Fruit fly (Drosophila melanogaster) whole organism, prepupa: Measurements from ENCODE around the gene slow.
A peak's percentile ranks its signal among the peaks of the same experiment; 100 is the strongest.

ENCODE experiments used
- Blimp-1 ChIP-seq: fragments of 200-800 bp; sonication (Bioruptor generic); optimal IDR thresholded peaks from 3 replicates; lab custom pipeline; 2017; ENCODE audit warnings: missing biosample characterization, missing genetic modification characterization, mild to moderate bottlenecking, moderate library complexity, missing genetic modification reagents
- CG10631 ChIP-seq: fragments of 200-800 bp; sonication (Bioruptor generic); optimal IDR thresholded peaks from 2 replicates; lab custom pipeline; 2016; ENCODE audit warnings: missing biosample characterization, missing genetic modification characterization
- CG10669 ChIP-seq: fragments of 200-800 bp; sonication (Bioruptor generic); optimal IDR thresholded peaks from 3 replicates; lab custom pipeline; 2018; ENCODE audit warnings: missing biosample characterization, mild to moderate bottlenecking, missing genetic modification characterization, moderate library complexity
- CG11902 ChIP-seq: fragments of 200-800 bp; sonication (Bioruptor generic); optimal IDR thresholded peaks from 3 replicates; lab custom pipeline; 2016; ENCODE audit warnings: missing biosample characterization, missing genetic modification characterization
- CG3032 ChIP-seq: fragments of 200-800 bp; optimal IDR thresholded peaks from 2 replicates; lab custom pipeline; 2019; ENCODE audit warnings: missing biosample characterization, mild to moderate bottlenecking, missing genetic modification characterization, moderate library complexity
- CG31627 ChIP-seq: fragments of 200-800 bp; sonication (Bioruptor generic); optimal IDR thresholded peaks from 3 replicates; lab custom pipeline; 2016; ENCODE audit warnings: missing biosample characterization, missing genetic modification characterization
- CG3919 ChIP-seq: fragments of 200-800 bp; sonication (Bioruptor generic); optimal IDR thresholded peaks from 3 replicates; lab custom pipeline; 2016; ENCODE audit warnings: missing biosample characterization, missing genetic modification characterization
- CG6276 ChIP-seq: fragments of 200-800 bp; sonication (Bioruptor generic); optimal IDR thresholded peaks from 2 replicates; lab custom pipeline; 2017; ENCODE audit warnings: missing biosample characterization, mild to moderate bottlenecking, missing genetic modification characterization
- CG6792 ChIP-seq: fragments of 200-800 bp; sonication (Bioruptor generic); optimal IDR thresholded peaks from 3 replicates; lab custom pipeline; 2016; ENCODE audit warnings: missing biosample characterization, missing genetic modification characterization
- CG6854 ChIP-seq: fragments of 200-800 bp; sonication (Bioruptor generic); optimal IDR thresholded peaks from 2 replicates; lab custom pipeline; 2017; ENCODE audit warnings: missing biosample characterization, mild to moderate bottlenecking, missing genetic modification characterization
- CG8119 ChIP-seq: fragments of 200-800 bp; sonication (Bioruptor generic); IDR thresholded peaks from 3 replicates; pipeline ENCODE4 v1.3.6; 2022; ENCODE audit warnings: missing biosample characterization, missing genetic modification characterization
- Eip75B ChIP-seq: fragments of 200-800 bp; sonication (Bioruptor generic); optimal IDR thresholded peaks from 3 replicates; lab custom pipeline; 2016; ENCODE audit warnings: missing biosample characterization, missing genetic modification characterization
- Eip78C ChIP-seq: fragments of 200-800 bp; sonication (Bioruptor generic); peaks from one replicate; lab custom pipeline; 2016; ENCODE audit warnings: missing biosample characterization, missing genetic modification characterization
- Eip93F ChIP-seq: fragments of 200-800 bp; sonication (Bioruptor generic); optimal IDR thresholded peaks from 2 replicates; lab custom pipeline; 2016; ENCODE audit warnings: missing biosample characterization, mild to moderate bottlenecking, missing genetic modification characterization
- Ets96B ChIP-seq: fragments of 200-800 bp; optimal IDR thresholded peaks from 2 replicates; lab custom pipeline; 2019; ENCODE audit warnings: missing biosample characterization, mild to moderate bottlenecking, missing genetic modification characterization, moderate library complexity
- Gug ChIP-seq: fragments of 200-800 bp; sonication (Bioruptor generic); IDR thresholded peaks from 2 replicates; pipeline ENCODE4 v1.3.6; 2022; ENCODE audit warnings: missing biosample characterization, missing genetic modification characterization
- Hr4 ChIP-seq: fragments of 200-800 bp; sonication (Bioruptor generic); optimal IDR thresholded peaks from 3 replicates; lab custom pipeline; 2016; ENCODE audit warnings: missing biosample characterization, missing genetic modification characterization
- Lpt ChIP-seq: fragments of 200-800 bp; sonication (Bioruptor generic); optimal IDR thresholded peaks from 3 replicates; lab custom pipeline; 2016; ENCODE audit warnings: missing biosample characterization, missing genetic modification characterization
- Met ChIP-seq: fragments of 200-800 bp; sonication (Bioruptor generic); optimal IDR thresholded peaks from 3 replicates; lab custom pipeline; 2016; ENCODE audit warnings: missing biosample characterization, missing genetic modification characterization
- OdsH ChIP-seq: fragments of 200-800 bp; sonication (Bioruptor generic); optimal IDR thresholded peaks from 3 replicates; lab custom pipeline; 2016; ENCODE audit warnings: missing biosample characterization, missing genetic modification characterization
- Smox ChIP-seq: fragments of 200-800 bp; sonication (Bioruptor generic); optimal IDR thresholded peaks from 3 replicates; lab custom pipeline; 2016; ENCODE audit warnings: missing biosample characterization, missing genetic modification characterization
- dac ChIP-seq: fragments of 200-800 bp; sonication (Bioruptor generic); optimal IDR thresholded peaks from 2 replicates; lab custom pipeline; 2017; ENCODE audit warnings: missing biosample characterization, mild to moderate bottlenecking, missing genetic modification characterization
- esn ChIP-seq: fragments of 200-800 bp; sonication (Bioruptor generic); optimal IDR thresholded peaks from 2 replicates; lab custom pipeline; 2016; ENCODE audit warnings: missing biosample characterization, mild to moderate bottlenecking, missing genetic modification characterization, moderate library complexity
- fkh ChIP-seq: fragments of 200-800 bp; sonication (Bioruptor generic); optimal IDR thresholded peaks from 3 replicates; lab custom pipeline; 2017; ENCODE audit warnings: missing biosample characterization, mild to moderate bottlenecking, missing genetic modification characterization, moderate library complexity
- net ChIP-seq: fragments of 200-800 bp; sonication (Bioruptor generic); optimal IDR thresholded peaks from 3 replicates; lab custom pipeline; 2016; ENCODE audit warnings: missing biosample characterization, missing genetic modification characterization
- pdm3 ChIP-seq: fragments of 200-800 bp; sonication (Bioruptor generic); optimal IDR thresholded peaks from 3 replicates; lab custom pipeline; 2016; ENCODE audit warnings: missing biosample characterization, missing genetic modification characterization
- salr ChIP-seq, 2 experiments: fragments of 200-800 bp; sonication (Bioruptor generic); optimal IDR thresholded peaks; 3 replicates each; lab custom pipeline; 2016 to 2018; ENCODE audit warnings: missing biosample characterization in 2 of 2, missing genetic modification characterization in 2 of 2, mild to moderate bottlenecking in 1 of 2
- spab ChIP-seq: fragments of 200-800 bp; sonication (Bioruptor generic); optimal IDR thresholded peaks from 2 replicates; lab custom pipeline; 2017; ENCODE audit warnings: missing biosample characterization, mild to moderate bottlenecking, missing genetic modification characterization, missing genetic modification reagents
- ss ChIP-seq, 2 experiments: fragments of 200-800 bp; sonication (Bioruptor generic); optimal IDR thresholded peaks; 2 replicates in 1 of 2; 3 replicates in 1 of 2; lab custom pipeline; 2017 to 2018; ENCODE audit warnings: mild to moderate bottlenecking in 2 of 2, missing biosample characterization in 2 of 2, missing genetic modification characterization in 2 of 2, moderate library complexity in 1 of 2
- svp ChIP-seq: fragments of 200-800 bp; sonication (Bioruptor generic); peaks from one replicate; lab custom pipeline; 2016; ENCODE audit warnings: missing biosample characterization, missing genetic modification characterization
- vri ChIP-seq: fragments of 200-800 bp; sonication (Bioruptor generic); optimal IDR thresholded peaks from 3 replicates; lab custom pipeline; 2016; ENCODE audit warnings: missing biosample characterization, mild to moderate bottlenecking, missing genetic modification characterization

The slow gene

dm6 chr3L:4440153-4440552 is 55.9 kb downstream of the slow start:
- TF ChIP-seq Lpt, result no peak
- no peak for TF ChIP-seq CG10669 (GFP tag; lab: Kevin White, UChicago)
- no peak for TF ChIP-seq Met (GFP tag; lab: Kevin White, UChicago)
- no peak for TF ChIP-seq svp (GFP tag; lab: Kevin White, UChicago)
- no peak for TF ChIP-seq CG31627 (GFP tag; lab: Kevin White, UChicago)
- TF ChIP-seq pdm3 (GFP tag; lab: Kevin White, UChicago), result no peak
- TF ChIP-seq vri (GFP tag; lab: Kevin White, UChicago), result no peak
- TF ChIP-seq Smox (GFP tag; lab: Kevin White, UChicago), result no peak
- TF ChIP-seq CG6276 (GFP tag; lab: Kevin White, UChicago), result no peak
- TF ChIP-seq Gug (GFP tag; lab: Robert Waterston, UW), result no peak
- no peak for TF ChIP-seq CG10631 (GFP tag; lab: Kevin White, UChicago)
- TF ChIP-seq spab, result no peak

- TF ChIP-seq salr (GFP tag; optimal IDR thresholded peaks at IDR 0.05; lab: Kevin White, UChicago) (no peak), esn (GFP tag; lab: Kevin White, UChicago) (no peak), CG6276 (GFP tag; lab: Kevin White, UChicago) (no peak)
Measured at dm6 chr3L:4442168-4442567, 57.9 kb downstream of the slow start.

dm6 chr3L:4445824-4446223 is 61.6 kb downstream of the slow start:
- TF ChIP-seq Eip75B (GFP tag; lab: Kevin White, UChicago) (no peak), Eip78C (GFP tag; lab: Kevin White, UChicago) (peak; percentile 6)

- TF ChIP-seq CG10669 (GFP tag; lab: Kevin White, UChicago) (no peak), CG6854 (GFP tag; lab: Kevin White, UChicago) (no peak), CG3919 (GFP tag; lab: Kevin White, UChicago) (no peak), esn (GFP tag; lab: Kevin White, UChicago) (no peak), ss (GFP tag; optimal IDR thresholded peaks at IDR 0.05; lab: Kevin White, UChicago) (no peak), net (GFP tag; lab: Kevin White, UChicago) (no peak), CG31627 (GFP tag; lab: Kevin White, UChicago) (no peak), Eip75B (GFP tag; lab: Kevin White, UChicago) (no peak)
Measured at dm6 chr3L:4446273-4446672, 62.0 kb downstream of the slow start, which contains the start of gene CG12607. Gene CG12607 (plus strand): TSS chr3L:4446573.

dm6 chr3L:4447229-4447628 is 63.0 kb downstream of the slow start:
- TF ChIP-seq fkh (GFP tag; lab: Kevin White, UChicago), result no peak
- no peak for TF ChIP-seq CG6276 (GFP tag; lab: Kevin White, UChicago)
- no peak for TF ChIP-seq Eip93F
- no peak for TF ChIP-seq Eip78C (GFP tag; lab: Kevin White, UChicago)
- TF ChIP-seq Gug (GFP tag; lab: Robert Waterston, UW), result no peak
- no peak for TF ChIP-seq CG11902 (GFP tag; lab: Kevin White, UChicago)
- TF ChIP-seq Hr4, result no peak
- TF ChIP-seq dac (GFP tag; lab: Kevin White, UChicago), result no peak
- no peak for TF ChIP-seq Blimp-1 (GFP tag; lab: Kevin White, UChicago)
- TF ChIP-seq CG3032 (tag; lab: Kevin White, UChicago), result no peak
- TF ChIP-seq CG8119, result no peak
- no peak for TF ChIP-seq CG10669 (GFP tag; lab: Kevin White, UChicago)
- TF ChIP-seq Ets96B (tag; lab: Kevin White, UChicago), result no peak
- TF ChIP-seq CG6792 (GFP tag; lab: Kevin White, UChicago), result no peak
- no peak for TF ChIP-seq OdsH (GFP tag; lab: Kevin White, UChicago)
